Fruit fly (Drosophila melanogaster): ENCODE data around the gene Ir10a.

The Ir10a gene

dm6 chrX:11338973-11339867, 28.2 kb upstream of the Ir10a start (continued):
- TF ChIP-seq HmgD (GFP tag; optimal IDR thresholded peaks at IDR 0.05) (peak; percentile 85), E2f2 (GFP tag; IDR thresholded peaks at IDR 0.05) (peak; percentile 74), vfl (GFP tag; optimal IDR thresholded peaks at IDR 0.05) (peak; percentile 25), CG3995 (GFP tag; optimal IDR thresholded peaks at IDR 0.05) (peak; percentile 49), Fer1 (GFP tag; optimal IDR thresholded peaks at IDR 0.05) (no peak), sob (GFP tag; IDR thresholded peaks at IDR 0.05) (0 out of 2 replicates have a peak, but pooled peaks have one; percentile 16), CG16779 (GFP tag; IDR thresholded peaks at IDR 0.05) (no peak), CG3726 (GFP tag; IDR thresholded peaks at IDR 0.05) (no peak), CG15601 (tag; optimal IDR thresholded peaks at IDR 0.05) (peak; percentile 36), CG30431 (GFP tag; optimal IDR thresholded peaks at IDR 0.05) (no peak), CG17359 (tag; optimal IDR thresholded peaks at IDR 0.05) (no peak), CG6689 (GFP tag; IDR thresholded peaks at IDR 0.05) (no peak), Mrtf (GFP tag; IDR thresholded peaks at IDR 0.05) (no peak), z (GFP tag; IDR thresholded peaks at IDR 0.05) (no peak), D19A (tag; optimal IDR thresholded peaks at IDR 0.05) (no peak), H15 (GFP tag; IDR thresholded peaks at IDR 0.05) (no peak), CG9727 (GFP tag; optimal IDR thresholded peaks at IDR 0.05) (no peak), GATAe (GFP tag; conservative IDR thresholded peaks at IDR 0.05) (no peak), zfh1 (GFP tag; IDR thresholded peaks at IDR 0.05) (0 out of 3 replicates have a peak, but pooled peaks have one; percentile 21), so (GFP tag; IDR thresholded peaks at IDR 0.05) (no peak), CG13775 (GFP tag; optimal IDR thresholded peaks at IDR 0.05) (peak; percentile 40), CG10565 (GFP tag; optimal IDR thresholded peaks at IDR 0.05) (no peak), CG6854 (GFP tag; optimal IDR thresholded peaks at IDR 0.05) (no peak), ara (GFP tag; IDR thresholded peaks at IDR 0.05) (no peak), NK7.1 (GFP tag; optimal IDR thresholded peaks at IDR 0.05) (peak; percentile 24), cwo (GFP tag; optimal IDR thresholded peaks at IDR 0.05) (no peak), CG13894 (tag; optimal IDR thresholded peaks at IDR 0.05) (peak; percentile 30), Gug (GFP tag; IDR thresholded peaks at IDR 0.05) (peak; percentile 49; the same call in 2 of the 4 replicates), ro (GFP tag; IDR thresholded peaks at IDR 0.05) (no peak), toy (GFP tag; IDR thresholded peaks at IDR 0.05) (no peak), Side (GFP tag; optimal IDR thresholded peaks at IDR 0.05) (peak; percentile 54), chif (GFP tag; optimal IDR thresholded peaks at IDR 0.05) (peak in 1 of 2 experiments; percentile 31), CG10147 (GFP tag; optimal IDR thresholded peaks at IDR 0.05) (peak; percentile 41), caup (GFP tag; optimal IDR thresholded peaks at IDR 0.05; ENCODE audit: severe bottlenecking) (peak; percentile 18), Scr (GFP tag; IDR thresholded peaks at IDR 0.05; ENCODE audit: partially characterized antibody) (peak; percentile 91), scrt (GFP tag; optimal IDR thresholded peaks at IDR 0.05) (no peak), Atf-2 (GFP tag; optimal IDR thresholded peaks at IDR 0.05) (peak; percentile 55), psq (GFP tag; optimal IDR thresholded peaks at IDR 0.05) (no peak), D19B (GFP tag; optimal IDR thresholded peaks at IDR 0.05) (no peak), CG6813 (GFP tag; optimal IDR thresholded peaks at IDR 0.05) (no peak), CG7271 (tag; optimal IDR thresholded peaks at IDR 0.05) (no peak), gsb-n (tag; optimal IDR thresholded peaks at IDR 0.05) (no peak), Xbp1 (GFP tag; optimal IDR thresholded peaks at IDR 0.05) (peak; percentile 35), ac (GFP tag; optimal IDR thresholded peaks at IDR 0.05) (no peak), CG12236 (GFP tag; optimal IDR thresholded peaks at IDR 0.05) (no peak), CkIIα-i1 (GFP tag; IDR thresholded peaks at IDR 0.05) (no peak), Jarid2 (GFP tag; optimal IDR thresholded peaks at IDR 0.05) (no peak), Drgx (GFP tag; IDR thresholded peaks at IDR 0.05) (no peak), CG7963 (GFP tag; IDR thresholded peaks at IDR 0.05; ENCODE audit: partially characterized antibody) (peak; percentile 73)
